Fruit fly (Drosophila melanogaster) whole organism, prepupa: ENCODE measurements around the gene CG4962.

Source experiments
- CG11294 ChIP-seq: fragments of 200-800 bp; sonication (Bioruptor generic); IDR thresholded peaks from 2 replicates; pipeline ENCODE4 v1.3.6; 2022; ENCODE audit warnings: missing biosample characterization, missing genetic modification characterization
- CG11762 ChIP-seq: fragments of 200-800 bp; sonication (Bioruptor generic); optimal IDR thresholded peaks from 3 replicates; lab custom pipeline; 2016; ENCODE audit warnings: missing biosample characterization, missing genetic modification characterization; ENCODE audit not compliant: insufficient read depth
- CG32006 ChIP-seq: fragments of 200-800 bp; sonication (Bioruptor generic); optimal IDR thresholded peaks from 3 replicates; lab custom pipeline; 2017; ENCODE audit warnings: missing biosample characterization, mild to moderate bottlenecking, missing genetic modification characterization
- CG34406 ChIP-seq: fragments of 200-800 bp; sonication (Bioruptor generic); optimal IDR thresholded peaks from 3 replicates; lab custom pipeline; 2016; ENCODE audit warnings: missing biosample characterization, missing genetic modification characterization
- Eip93F ChIP-seq: fragments of 200-800 bp; sonication (Bioruptor generic); optimal IDR thresholded peaks from 2 replicates; lab custom pipeline; 2016; ENCODE audit warnings: missing biosample characterization, mild to moderate bottlenecking, missing genetic modification characterization
- Ets21C ChIP-seq: fragments of 200-800 bp; sonication (Bioruptor generic); optimal IDR thresholded peaks from 3 replicates; lab custom pipeline; 2016; ENCODE audit warnings: missing biosample characterization, missing genetic modification characterization
- Sox14 ChIP-seq: fragments of 200-800 bp; sonication (Bioruptor generic); optimal IDR thresholded peaks from 3 replicates; lab custom pipeline; 2016; ENCODE audit warnings: missing biosample characterization, missing genetic modification characterization
- esn ChIP-seq: fragments of 200-800 bp; sonication (Bioruptor generic); optimal IDR thresholded peaks from 2 replicates; lab custom pipeline; 2016; ENCODE audit warnings: missing biosample characterization, mild to moderate bottlenecking, missing genetic modification characterization, moderate library complexity
- fd85E ChIP-seq: fragments of 200-800 bp; sonication (Bioruptor generic); optimal IDR thresholded peaks from 3 replicates; lab custom pipeline; 2016; ENCODE audit warnings: missing biosample characterization, missing genetic modification characterization
- spab ChIP-seq: fragments of 200-800 bp; sonication (Bioruptor generic); optimal IDR thresholded peaks from 2 replicates; lab custom pipeline; 2017; ENCODE audit warnings: missing biosample characterization, mild to moderate bottlenecking, missing genetic modification characterization, missing genetic modification reagents
- ss ChIP-seq, 2 experiments: fragments of 200-800 bp; sonication (Bioruptor generic); optimal IDR thresholded peaks; 2 replicates in 1 of 2; 3 replicates in 1 of 2; lab custom pipeline; 2017 to 2018; ENCODE audit warnings: mild to moderate bottlenecking in 2 of 2, missing biosample characterization in 2 of 2, missing genetic modification characterization in 2 of 2, moderate library complexity in 1 of 2

DNA sequence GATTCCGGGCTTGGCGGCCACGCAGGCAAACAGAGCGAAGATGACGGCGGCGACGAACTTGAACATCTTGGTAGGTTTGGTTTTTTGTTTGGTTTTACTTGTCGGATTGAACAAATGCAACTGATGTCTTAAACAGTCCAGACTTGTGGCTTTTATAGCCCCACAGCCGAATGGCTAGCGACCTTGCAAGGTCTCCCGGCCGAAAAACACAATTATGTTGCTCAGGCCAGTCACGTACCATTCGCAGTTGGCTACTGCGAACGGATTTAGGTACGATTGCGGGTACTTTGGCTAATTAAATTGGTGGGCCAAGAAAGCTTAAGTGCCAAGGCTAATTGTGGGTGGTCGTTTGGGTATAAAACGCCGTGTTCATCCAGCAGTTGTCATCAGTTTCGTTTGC lies 30.3 kb downstream of the CG4962 start, which contains the start of the genes CG13051 and CG13069:
- TF ChIP-seq ss (GFP tag; optimal IDR thresholded peaks at IDR 0.05; lab: Kevin White, UChicago), result no peak
- TF ChIP-seq Ets21C (GFP tag; lab: Kevin White, UChicago), result no peak
- TF ChIP-seq spab (GFP tag; lab: Kevin White, UChicago), result no peak
- TF ChIP-seq CG34406, result no peak
- no peak for TF ChIP-seq fd85E (GFP tag; lab: Kevin White, UChicago)
- no peak for TF ChIP-seq Eip93F
- TF ChIP-seq Sox14 (GFP tag; lab: Kevin White, UChicago), result no peak
- TF ChIP-seq CG11294 (GFP tag; lab: Robert Waterston, UW), result no peak
- no peak for TF ChIP-seq esn (GFP tag; lab: Kevin White, UChicago)
- TF ChIP-seq CG32006 (GFP tag; lab: Kevin White, UChicago), result no peak
- no peak for TF ChIP-seq CG11762 (GFP tag; lab: Kevin White, UChicago)
